Fruit fly (Drosophila melanogaster) whole organism, pupa: ENCODE results near the gene Atat.

Source experiments
- CG15710 ChIP-seq: fragments of 200-800 bp; sonication (Bioruptor generic); optimal IDR thresholded peaks from 2 replicates; lab custom pipeline; 2018; ENCODE audit warnings: missing biosample characterization, mild to moderate bottlenecking, missing genetic modification characterization, moderate library complexity
- CG17806 ChIP-seq: fragments of 200-800 bp; sonication (Bioruptor generic); optimal IDR thresholded peaks from 2 replicates; lab custom pipeline; 2018; ENCODE audit warnings: missing biosample characterization, mild to moderate bottlenecking, missing genetic modification characterization, moderate library complexity
- CG34367 ChIP-seq: fragments of 200-800 bp; sonication (Bioruptor generic); optimal IDR thresholded peaks from 2 replicates; lab custom pipeline; 2018; ENCODE audit warnings: missing biosample characterization, mild to moderate bottlenecking, missing genetic modification characterization
- CG8159 ChIP-seq: fragments of 200-800 bp; sonication (Bioruptor generic); optimal IDR thresholded peaks from 3 replicates; lab custom pipeline; 2018; ENCODE audit warnings: missing biosample characterization, mild to moderate bottlenecking, missing genetic modification characterization, moderate library complexity
- CG8301 ChIP-seq: fragments of 200-800 bp; sonication (Bioruptor generic); optimal IDR thresholded peaks from 2 replicates; lab custom pipeline; 2018; ENCODE audit warnings: missing biosample characterization, mild to moderate bottlenecking, missing genetic modification characterization
- EcR ChIP-seq: fragments of 200-800 bp; sonication (Bioruptor generic); optimal IDR thresholded peaks from 3 replicates; lab custom pipeline; 2019; ENCODE audit warnings: missing biosample characterization, missing genetic modification characterization, mild to moderate bottlenecking, moderate library complexity, missing genetic modification reagents
- Ets98B ChIP-seq: fragments of 200-800 bp; sonication (Bioruptor generic); IDR thresholded peaks from 2 replicates; pipeline ENCODE4 v1.3.6; 2022; ENCODE audit warnings: missing biosample characterization, missing genetic modification characterization
- Pif1A ChIP-seq: fragments of 200-800 bp; sonication (Bioruptor generic); optimal IDR thresholded peaks from 3 replicates; lab custom pipeline; 2016; ENCODE audit warnings: missing biosample characterization, missing genetic modification characterization
- Pif1B ChIP-seq: fragments of 200-800 bp; sonication (Bioruptor generic); optimal IDR thresholded peaks from 3 replicates; lab custom pipeline; 2016; ENCODE audit warnings: missing biosample characterization, missing genetic modification characterization
- fd96Ca ChIP-seq: fragments of 200-800 bp; sonication (Bioruptor generic); IDR thresholded peaks from 3 replicates; pipeline ENCODE4 v1.3.6; 2022; ENCODE audit warnings: missing biosample characterization, missing genetic modification characterization

DNA sequence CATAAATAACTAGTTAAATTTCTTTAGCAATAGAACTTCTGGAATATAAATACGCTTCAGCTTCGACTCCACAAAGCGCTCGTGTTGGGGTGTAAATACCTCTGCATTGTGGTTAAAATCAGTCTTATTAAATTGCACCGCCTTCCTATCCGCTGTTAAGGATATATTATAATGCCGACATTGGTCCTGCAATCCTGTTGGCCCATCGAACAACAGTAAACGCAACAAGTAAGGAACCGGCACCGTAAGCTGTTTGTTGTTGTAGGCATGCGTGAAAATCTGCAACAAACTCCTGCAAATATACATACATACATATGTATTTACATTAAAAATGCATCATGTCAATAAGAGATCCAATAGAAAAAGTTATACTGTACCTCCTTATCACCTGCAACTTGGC lies 29.8 kb upstream of the Atat start:
- TF ChIP-seq Ets98B = no peak
- no peak for TF ChIP-seq Pif1B (GFP tag; lab: Kevin White, UChicago)
- TF ChIP-seq EcR = no peak
- TF ChIP-seq CG8159 (tag; lab: Kevin White, UChicago) = no peak
- TF ChIP-seq CG8301 (tag; lab: Kevin White, UChicago) = no peak
- no peak for TF ChIP-seq CG34367 (tag; lab: Kevin White, UChicago)
- no peak for TF ChIP-seq CG15710 (tag; lab: Kevin White, UChicago)
- no peak for TF ChIP-seq fd96Ca
- TF ChIP-seq CG17806 (tag; lab: Kevin White, UChicago) = no peak
- TF ChIP-seq Pif1A (GFP tag; lab: Kevin White, UChicago) = no peak
